Fruit fly (Drosophila melanogaster): ENCODE measurements around the gene CG31223.

CG31223 gene

dm6 chr3R:20830963-20831362, at the start of gene CG31223:
CG31223 (plus strand) TSS chr3R:20831127.
- TF ChIP-seq h (optimal IDR thresholded peaks at IDR 0.05) (no peak), psq (optimal IDR thresholded peaks at IDR 0.05) (no peak), Sin3A (optimal IDR thresholded peaks at IDR 0.05) (no peak), Myc (optimal IDR thresholded peaks at IDR 0.05) (no peak), ttk (optimal IDR thresholded peaks at IDR 0.05) (no peak), insv (optimal IDR thresholded peaks at IDR 0.05) (no peak)

dm6 chr3R:20782104-20782654, 48.7 kb upstream of the CG31223 start:
- TF ChIP-seq h (optimal IDR thresholded peaks at IDR 0.05) (no peak), Sin3A (optimal IDR thresholded peaks at IDR 0.05) (no peak), ttk (optimal IDR thresholded peaks at IDR 0.05) (no peak), psq (optimal IDR thresholded peaks at IDR 0.05) (no peak), Myc (optimal IDR thresholded peaks at IDR 0.05) (no peak), insv (optimal IDR thresholded peaks at IDR 0.05) (no peak)

- TF ChIP-seq Myc (optimal IDR thresholded peaks at IDR 0.05) = no peak
- TF ChIP-seq insv (optimal IDR thresholded peaks at IDR 0.05) = peak; percentile 72
- TF ChIP-seq psq (optimal IDR thresholded peaks at IDR 0.05) = no peak
- no peak for TF ChIP-seq h (optimal IDR thresholded peaks at IDR 0.05)
- no peak for TF ChIP-seq ttk (optimal IDR thresholded peaks at IDR 0.05)
These were observed 48.2 kb upstream of the CG31223 start for dm6 chr3R:20782655-20783105.

- no peak for TF ChIP-seq Myc (optimal IDR thresholded peaks at IDR 0.05)
- TF ChIP-seq Sin3A (optimal IDR thresholded peaks at IDR 0.05) = no peak
- no peak for TF ChIP-seq h (optimal IDR thresholded peaks at IDR 0.05)
- no peak for TF ChIP-seq ttk (optimal IDR thresholded peaks at IDR 0.05)
- TF ChIP-seq psq (optimal IDR thresholded peaks at IDR 0.05) = no peak
- no peak for TF ChIP-seq insv (optimal IDR thresholded peaks at IDR 0.05)
These were observed 47.1 kb upstream of the CG31223 start for dm6 chr3R:20783714-20784435.

dm6 chr3R:20784436-20785368, 46.2 kb upstream of the CG31223 start:
- no peak for TF ChIP-seq h (optimal IDR thresholded peaks at IDR 0.05)
- TF ChIP-seq Myc (optimal IDR thresholded peaks at IDR 0.05) = no peak

- no peak for TF ChIP-seq Myc (optimal IDR thresholded peaks at IDR 0.05)
- no peak for TF ChIP-seq psq (optimal IDR thresholded peaks at IDR 0.05)
- no peak for TF ChIP-seq ttk (optimal IDR thresholded peaks at IDR 0.05)
- no peak for TF ChIP-seq insv (optimal IDR thresholded peaks at IDR 0.05)
- TF ChIP-seq h (optimal IDR thresholded peaks at IDR 0.05) = no peak
- no peak for TF ChIP-seq Sin3A (optimal IDR thresholded peaks at IDR 0.05)
These were observed 42.4 kb upstream of the CG31223 start for dm6 chr3R:20788559-20788958.

dm6 chr3R:20790437-20790836, 40.5 kb upstream of the CG31223 start:
- TF ChIP-seq psq (optimal IDR thresholded peaks at IDR 0.05) = no peak
- TF ChIP-seq insv (optimal IDR thresholded peaks at IDR 0.05) = no peak
- TF ChIP-seq ttk (optimal IDR thresholded peaks at IDR 0.05) = no peak
- TF ChIP-seq Myc (optimal IDR thresholded peaks at IDR 0.05) = no peak
- no peak for TF ChIP-seq h (optimal IDR thresholded peaks at IDR 0.05)
- TF ChIP-seq Sin3A (optimal IDR thresholded peaks at IDR 0.05) = no peak

dm6 chr3R:20791212-20791789, 39.6 kb upstream of the CG31223 start:
- TF ChIP-seq ttk (optimal IDR thresholded peaks at IDR 0.05) (no peak), psq (optimal IDR thresholded peaks at IDR 0.05) (no peak), insv (optimal IDR thresholded peaks at IDR 0.05) (no peak)

DNA sequence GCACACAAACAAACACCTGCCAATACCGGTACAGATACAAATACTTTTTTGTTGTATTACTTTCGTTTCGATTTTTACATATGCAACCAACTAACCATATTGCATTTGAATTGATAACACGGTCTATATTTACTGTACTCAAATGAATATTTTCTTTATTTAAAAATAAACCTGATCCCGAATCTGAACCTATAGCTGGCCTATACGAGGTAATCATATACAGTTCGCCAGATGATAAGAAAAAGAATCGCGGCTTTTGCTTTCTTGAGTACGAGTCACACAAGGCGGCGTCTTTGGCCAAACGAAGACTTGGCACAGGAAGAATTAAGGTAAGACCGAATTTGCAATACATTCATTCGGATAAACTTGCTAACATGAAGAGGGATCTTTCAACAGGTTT, 34.0 kb upstream of the CG31223 start:
- TF ChIP-seq insv (optimal IDR thresholded peaks at IDR 0.05) (no peak), psq (optimal IDR thresholded peaks at IDR 0.05) (no peak), Myc (optimal IDR thresholded peaks at IDR 0.05) (no peak), h (optimal IDR thresholded peaks at IDR 0.05) (no peak), ttk (optimal IDR thresholded peaks at IDR 0.05) (no peak), Sin3A (optimal IDR thresholded peaks at IDR 0.05) (no peak)

dm6 chr3R:20802253-20802652, 28.7 kb upstream of the CG31223 start:
- no peak for TF ChIP-seq ttk (optimal IDR thresholded peaks at IDR 0.05)

dm6 chr3R:20816008-20816407, 14.9 kb upstream of the CG31223 start, which contains the start of gene Fancd2:
Fancd2 (minus strand) TSS chr3R:20816190.
- TF ChIP-seq psq (optimal IDR thresholded peaks at IDR 0.05) = no peak
- TF ChIP-seq insv (optimal IDR thresholded peaks at IDR 0.05) = no peak
- TF ChIP-seq ttk (optimal IDR thresholded peaks at IDR 0.05) = no peak

DNA sequence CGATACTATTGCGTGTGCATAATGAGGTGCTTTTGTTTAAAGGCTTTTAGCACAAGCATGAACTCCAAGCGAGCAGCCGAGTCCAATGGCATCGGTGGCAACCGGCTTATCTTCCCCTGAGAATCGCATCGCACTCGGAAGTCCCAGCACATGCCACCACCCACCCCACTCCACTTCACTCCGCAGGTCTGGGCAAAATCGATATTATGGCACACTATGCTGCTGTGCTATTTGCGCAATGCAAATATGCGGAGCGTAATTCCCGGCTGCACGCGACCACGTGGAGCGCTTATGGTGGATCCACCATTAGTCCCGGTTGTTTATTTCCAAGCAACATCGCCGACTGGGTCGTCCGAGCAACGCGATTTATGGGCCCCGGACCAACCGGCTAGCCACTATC, 12.7 kb upstream of the CG31223 start:
- no peak for TF ChIP-seq ttk (optimal IDR thresholded peaks at IDR 0.05)
- TF ChIP-seq Myc (optimal IDR thresholded peaks at IDR 0.05) = no peak
- no peak for TF ChIP-seq insv (optimal IDR thresholded peaks at IDR 0.05)
- TF ChIP-seq Sin3A (optimal IDR thresholded peaks at IDR 0.05) = no peak
- no peak for TF ChIP-seq h (optimal IDR thresholded peaks at IDR 0.05)
- TF ChIP-seq psq (optimal IDR thresholded peaks at IDR 0.05) = no peak

Measured in Kc167 (cell line).